Fruit fly (Drosophila melanogaster) whole organism, embryonic: ENCODE results near the gene CG34435.

Source experiments
- Aef1 ChIP-seq: fragments of 200-800 bp; sonication (Bioruptor generic); IDR thresholded peaks from 3 replicates; pipeline ENCODE4 v1.3.6; 2022; ENCODE audit warnings: missing biosample characterization, missing genetic modification characterization
- Atf6 ChIP-seq: fragments of 200-800 bp; sonication (Bioruptor generic); IDR thresholded peaks from 2 replicates; pipeline ENCODE4 v1.3.6; 2022; ENCODE audit warnings: missing biosample characterization, missing genetic modification characterization
- CG10147 ChIP-seq: fragments of 200-800 bp; sonication (Bioruptor generic); optimal IDR thresholded peaks from 2 replicates; lab custom pipeline; 2019; ENCODE audit warnings: missing biosample characterization, mild to moderate bottlenecking, missing genetic modification characterization, moderate library complexity
- CG1024 ChIP-seq: fragments of 200-800 bp; sonication (Bioruptor generic); IDR thresholded peaks from 2 replicates; pipeline ENCODE4 v1.3.6; 2022; ENCODE audit warnings: missing biosample characterization, missing genetic modification characterization
- CG12299 ChIP-seq: fragments of 200-800 bp; sonication (Bioruptor generic); optimal IDR thresholded peaks from 2 replicates; lab custom pipeline; 2018; ENCODE audit warnings: missing biosample characterization, mild to moderate bottlenecking, missing genetic modification characterization
- CG1233 ChIP-seq: fragments of 200-800 bp; sonication (Bioruptor generic); optimal IDR thresholded peaks from 4 replicates; lab custom pipeline; 2018; ENCODE audit warnings: missing biosample characterization, mild to moderate bottlenecking, missing genetic modification characterization
- CG13624 ChIP-seq: fragments of 200-800 bp; sonication (Bioruptor generic); optimal IDR thresholded peaks from 2 replicates; lab custom pipeline; 2016; ENCODE audit warnings: missing biosample characterization, missing genetic modification characterization
- CG13894 ChIP-seq: fragments of 200-800 bp; sonication (Bioruptor generic); optimal IDR thresholded peaks from 3 replicates; lab custom pipeline; 2018; ENCODE audit warnings: missing biosample characterization, mild to moderate bottlenecking, missing genetic modification characterization, moderate library complexity
- CG15696 ChIP-seq: fragments of 200-800 bp; sonication (Bioruptor generic); optimal IDR thresholded peaks from 2 replicates; lab custom pipeline; 2019; ENCODE audit warnings: missing biosample characterization, mild to moderate bottlenecking, missing genetic modification characterization, moderate library complexity
- CG1602 ChIP-seq: fragments of 200-800 bp; sonication (Bioruptor generic); optimal IDR thresholded peaks from 3 replicates; lab custom pipeline; 2016; ENCODE audit warnings: missing biosample characterization, missing genetic modification characterization
- CG16779 ChIP-seq: fragments of 200-800 bp; sonication (Bioruptor generic); IDR thresholded peaks from 2 replicates; pipeline ENCODE4 v1.3.6; 2022; ENCODE audit warnings: missing biosample characterization, missing genetic modification characterization
- CG18619 ChIP-seq: fragments of 200-800 bp; sonication (Bioruptor generic); optimal IDR thresholded peaks from 3 replicates; lab custom pipeline; 2017; ENCODE audit warnings: missing biosample characterization, mild to moderate bottlenecking, missing genetic modification characterization
- CG2712 ChIP-seq: fragments of 200-800 bp; optimal IDR thresholded peaks from 3 replicates; lab custom pipeline; 2019; ENCODE audit warnings: missing biosample characterization, mild to moderate bottlenecking, missing genetic modification characterization, moderate library complexity
- CG30403 ChIP-seq: fragments of 200-800 bp; sonication (Bioruptor generic); optimal IDR thresholded peaks from 3 replicates; lab custom pipeline; 2016; ENCODE audit warnings: missing biosample characterization, missing genetic modification characterization
- CG32532 ChIP-seq: fragments of 200-800 bp; sonication (Bioruptor generic); IDR thresholded peaks from 2 replicates; pipeline ENCODE4 v1.3.6; 2022; ENCODE audit warnings: missing biosample characterization, missing genetic modification characterization
- CG34422 ChIP-seq: fragments of 200-800 bp; sonication (Bioruptor generic); IDR thresholded peaks from 3 replicates; pipeline ENCODE4 v1.3.6; 2022; ENCODE audit warnings: missing biosample characterization, missing genetic modification characterization
- CG4404 ChIP-seq: fragments of 200-800 bp; sonication (Bioruptor generic); IDR thresholded peaks from 2 replicates; pipeline ENCODE4 v1.3.6; 2022; ENCODE audit warnings: missing biosample characterization, missing genetic modification characterization
- CG4707 ChIP-seq: fragments of 200-800 bp; sonication (Bioruptor generic); optimal IDR thresholded peaks from 2 replicates; lab custom pipeline; 2018; ENCODE audit warnings: missing biosample characterization, mild to moderate bottlenecking, missing genetic modification characterization, moderate library complexity
- CG6254 ChIP-seq: fragments of 200-800 bp; sonication (Bioruptor generic); optimal IDR thresholded peaks from 3 replicates; lab custom pipeline; 2017; ENCODE audit warnings: mild to moderate bottlenecking, missing biosample characterization, missing genetic modification reagents, missing genetic modification characterization
- CG6272 ChIP-seq: fragments of 200-800 bp; sonication (Bioruptor generic); IDR thresholded peaks from 2 replicates; pipeline ENCODE4 v1.3.6; 2022; ENCODE audit warnings: missing biosample characterization, missing genetic modification characterization
- CG6689 ChIP-seq: fragments of 200-800 bp; sonication (Bioruptor generic); IDR thresholded peaks from 2 replicates; pipeline ENCODE4 v1.3.6; 2022; ENCODE audit warnings: missing biosample characterization, missing genetic modification characterization
- CG8089 ChIP-seq: fragments of 200-800 bp; sonication (Bioruptor generic); optimal IDR thresholded peaks from 3 replicates; lab custom pipeline; 2016; ENCODE audit warnings: missing biosample characterization, missing genetic modification characterization
- CG9932 ChIP-seq: fragments of 200-800 bp; sonication (Bioruptor generic); IDR thresholded peaks from 2 replicates; pipeline ENCODE4 v1.3.6; 2022; ENCODE audit warnings: missing biosample characterization, missing genetic modification characterization
- D19A ChIP-seq: fragments of 200-800 bp; optimal IDR thresholded peaks from 3 replicates; lab custom pipeline; 2019; ENCODE audit warnings: missing biosample characterization, mild to moderate bottlenecking, missing genetic modification characterization, moderate library complexity
- D19B ChIP-seq: fragments of 200-800 bp; sonication (Bioruptor generic); optimal IDR thresholded peaks from 2 replicates; lab custom pipeline; 2017; ENCODE audit warnings: missing biosample characterization, mild to moderate bottlenecking, missing genetic modification characterization
- Dbx ChIP-seq: fragments of 200-800 bp; sonication (Bioruptor generic); IDR thresholded peaks from 3 replicates; pipeline ENCODE4 v1.3.6; 2022; ENCODE audit warnings: missing biosample characterization, missing genetic modification characterization
- Dip2 ChIP-seq: fragments of 200-800 bp; sonication (Bioruptor generic); IDR thresholded peaks from 2 replicates; pipeline ENCODE4 v1.3.6; 2022; ENCODE audit warnings: missing biosample characterization, missing genetic modification characterization
- Doc3 ChIP-seq: fragments of 200-800 bp; sonication (Bioruptor generic); IDR thresholded peaks from 3 replicates; pipeline ENCODE4 v1.3.6; 2022; ENCODE audit warnings: missing biosample characterization, missing genetic modification characterization; ENCODE audit not compliant: partially characterized antibody
- Elba2 ChIP-seq: fragments of 200-800 bp; sonication (Bioruptor generic); optimal IDR thresholded peaks from 3 replicates; lab custom pipeline; 2016; ENCODE audit warnings: missing biosample characterization, missing genetic modification characterization
- HLH54F ChIP-seq: fragments of 200-800 bp; sonication (Bioruptor generic); optimal IDR thresholded peaks from 3 replicates; lab custom pipeline; 2016; ENCODE audit warnings: missing biosample characterization, missing genetic modification characterization
- Max ChIP-seq: fragments of 200-800 bp; sonication (Bioruptor generic); optimal IDR thresholded peaks from 2 replicates; lab custom pipeline; 2016; ENCODE audit warnings: missing biosample characterization, mild to moderate bottlenecking, missing genetic modification characterization
- NFAT ChIP-seq: fragments of 200-800 bp; sonication (Bioruptor generic); IDR thresholded peaks from 2 replicates; pipeline ENCODE4 v1.3.6; 2022; ENCODE audit warnings: missing biosample characterization, missing genetic modification characterization
- NK7.1 ChIP-seq: fragments of 200-800 bp; sonication (Bioruptor generic); optimal IDR thresholded peaks from 3 replicates; lab custom pipeline; 2016; ENCODE audit warnings: missing biosample characterization, missing genetic modification characterization
- PHDP ChIP-seq: fragments of 200-800 bp; sonication (Bioruptor generic); optimal IDR thresholded peaks from 3 replicates; lab custom pipeline; 2018; ENCODE audit warnings: missing biosample characterization, mild to moderate bottlenecking, missing genetic modification characterization, moderate library complexity
- abd-A ChIP-seq: fragments of 200-800 bp; sonication (Bioruptor generic); optimal IDR thresholded peaks from 3 replicates; lab custom pipeline; 2019; ENCODE audit warnings: missing biosample characterization, mild to moderate bottlenecking, missing genetic modification characterization, moderate library complexity
- ato ChIP-seq: fragments of 200-800 bp; sonication (Bioruptor generic); IDR thresholded peaks from 2 replicates; pipeline ENCODE4 v1.3.6; 2022; ENCODE audit warnings: missing biosample characterization, missing genetic modification characterization; ENCODE audit not compliant: partially characterized antibody
- cwo ChIP-seq: fragments of 200-800 bp; sonication (Bioruptor generic); optimal IDR thresholded peaks from 3 replicates; lab custom pipeline; 2017; ENCODE audit warnings: missing biosample characterization, missing genetic modification characterization, mild to moderate bottlenecking, moderate library complexity, missing genetic modification reagents
- da ChIP-seq: fragments of 200-800 bp; sonication (Bioruptor generic); optimal IDR thresholded peaks from 2 replicates; lab custom pipeline; 2016; ENCODE audit warnings: missing biosample characterization, missing genetic modification characterization
- dmrt11E ChIP-seq: fragments of 200-800 bp; sonication (Bioruptor generic); optimal IDR thresholded peaks from 3 replicates; lab custom pipeline; 2018; ENCODE audit warnings: missing biosample characterization, mild to moderate bottlenecking, missing genetic modification characterization, moderate library complexity
- gcm ChIP-seq: fragments of 200-800 bp; sonication (Bioruptor generic); optimal IDR thresholded peaks from 2 replicates; lab custom pipeline; 2019; ENCODE audit warnings: missing biosample characterization, mild to moderate bottlenecking, missing genetic modification characterization, moderate library complexity
- gt ChIP-seq: fragments of 200-800 bp; sonication (Bioruptor generic); IDR thresholded peaks from 2 replicates; pipeline ENCODE4 v1.3.6; 2022; ENCODE audit warnings: missing biosample characterization, missing genetic modification characterization
- ham ChIP-seq: fragments of 200-800 bp; sonication (Bioruptor generic); IDR thresholded peaks from 2 replicates; pipeline ENCODE4 v1.3.6; 2022; ENCODE audit warnings: missing biosample characterization, missing genetic modification characterization
- hkb ChIP-seq, 2 experiments: fragments of 200-800 bp in 1 of 2; fragments of >200 bp in 1 of 2; sonication (Bioruptor generic) in 1 of 2; IDR thresholded peaks in 1 of 2; optimal IDR thresholded peaks in 1 of 2; 2 replicates each; pipeline versions ENCODE4 v1.3.6 to Lab custom; 2017 to 2022; ENCODE audit warnings: missing biosample characterization in 1 of 2, missing genetic modification characterization in 1 of 2
- klu ChIP-seq: fragments of 200-800 bp; sonication (Bioruptor generic); IDR thresholded peaks from 2 replicates; pipeline ENCODE4 v1.3.6; 2022; ENCODE audit warnings: missing biosample characterization, missing genetic modification characterization
- knrl ChIP-seq: fragments of 200-800 bp; sonication (Bioruptor generic); IDR thresholded peaks from 3 replicates; pipeline ENCODE4 v1.3.6; 2022; ENCODE audit warnings: missing biosample characterization, missing genetic modification characterization; ENCODE audit not compliant: partially characterized antibody
- lab ChIP-seq: fragments of 200-800 bp; sonication (Bioruptor generic); optimal IDR thresholded peaks from 3 replicates; lab custom pipeline; 2017; ENCODE audit warnings: missing biosample characterization, missing genetic modification characterization, mild to moderate bottlenecking, moderate library complexity, missing genetic modification reagents
- pnt ChIP-seq: fragments of 200-800 bp; sonication (Bioruptor generic); optimal IDR thresholded peaks from 3 replicates; lab custom pipeline; 2016; ENCODE audit warnings: missing biosample characterization, missing genetic modification characterization
- ranshi ChIP-seq: fragments of 200-800 bp; sonication (Bioruptor generic); IDR thresholded peaks from 2 replicates; pipeline ENCODE4 v1.3.6; 2022; ENCODE audit warnings: missing biosample characterization, missing genetic modification characterization
- sens ChIP-seq: fragments of 200-800 bp; sonication (Bioruptor generic); peaks from one replicate; lab custom pipeline; 2016; ENCODE audit warnings: missing biosample characterization, missing genetic modification characterization
- toy ChIP-seq: fragments of 200-800 bp; sonication (Bioruptor generic); IDR thresholded peaks from 2 replicates; pipeline ENCODE4 v1.3.6; 2022; ENCODE audit warnings: missing biosample characterization, missing genetic modification characterization
- zfh1 ChIP-seq: fragments of 200-800 bp; sonication (Bioruptor generic); IDR thresholded peaks from 3 replicates; pipeline ENCODE4 v1.3.6; 2022; ENCODE audit warnings: missing biosample characterization, missing genetic modification characterization

CG34435 gene

dm6 chrX:5638588-5638987 is 24.3 kb upstream of the CG34435 start (continued):
- TF ChIP-seq CG8089 (peak; percentile 15), Dip2 (GFP tag; lab: Robert Waterston, UW) (no peak), toy (GFP tag; lab: Robert Waterston, UW) (no peak), CG1024 (GFP tag; lab: Robert Waterston, UW) (peak; percentile 50; the same call in 1 of the 2 replicates), CG4404 (GFP tag; lab: Robert Waterston, UW) (peak; percentile 35; the same call in 1 of the 2 replicates), HLH54F (GFP tag; lab: Kevin White, UChicago) (peak; percentile 23), CG30403 (GFP tag; lab: Kevin White, UChicago) (peak; percentile 28), CG9932 (GFP tag; lab: Robert Waterston, UW) (peak; percentile 63), CG16779 (GFP tag; lab: Robert Waterston, UW) (no peak), CG6254 (GFP tag; lab: Kevin White, UChicago) (no peak), CG34422 (GFP tag; lab: Robert Waterston, UW) (peak; percentile 60), Max (peak; percentile 33), CG13894 (tag; lab: Kevin White, UChicago) (peak; percentile 81), pnt (peak; percentile 41), hkb (optimal IDR thresholded peaks at IDR 0.05; lab: Kevin White, UChicago) (no peak), hkb (GFP tag; IDR thresholded peaks at IDR 0.05; lab: Robert Waterston, UW) (peak; percentile 69), Atf6 (peak; percentile 75), CG15696 (tag; lab: Kevin White, UChicago) (no peak), CG2712 (peak; percentile 51), zfh1 (peak; percentile 65), knrl (GFP tag; lab: Robert Waterston, UW) (no peak), gt (GFP tag; lab: Robert Waterston, UW) (no peak), CG1233 (GFP tag; lab: Kevin White, UChicago) (no peak), dmrt11E (tag; lab: Kevin White, UChicago) (peak; percentile 53), ranshi (GFP tag; lab: Robert Waterston, UW) (peak; percentile 56), gcm (GFP tag; lab: Kevin White, UChicago) (no peak), sens (peak; percentile 47), ham (0 out of 2 replicates have a peak, but pooled peaks have one; percentile 14), D19A (tag; lab: Kevin White, UChicago) (peak; percentile 9), CG4707 (GFP tag; lab: Kevin White, UChicago) (peak; percentile 95), Doc3 (GFP tag; lab: Robert Waterston, UW) (no peak), CG32532 (GFP tag; lab: Robert Waterston, UW) (peak; percentile 75), CG18619 (GFP tag; lab: Kevin White, UChicago) (peak; percentile 32), klu (GFP tag; lab: Robert Waterston, UW) (0 out of 2 replicates have a peak, but pooled peaks have one; percentile 27), ato (no peak), Dbx (GFP tag; lab: Robert Waterston, UW) (peak; percentile 80), NFAT (GFP tag; lab: Robert Waterston, UW) (0 out of 2 replicates have a peak, but pooled peaks have one; percentile 19), Aef1 (GFP tag; lab: Robert Waterston, UW) (peak; percentile 49; the same call in 1 of the 3 replicates), CG6272 (GFP tag; lab: Robert Waterston, UW) (0 out of 2 replicates have a peak, but pooled peaks have one; percentile 23), lab (GFP tag; lab: Kevin White, UChicago) (peak; percentile 85), da (GFP tag; lab: Kevin White, UChicago) (peak; percentile 3), D19B (GFP tag; lab: Kevin White, UChicago) (no peak), Elba2 (no peak), CG6689 (GFP tag; lab: Robert Waterston, UW) (peak; percentile 52), CG12299 (no peak), NK7.1 (GFP tag; lab: Kevin White, UChicago) (no peak), CG10147 (GFP tag; lab: Kevin White, UChicago) (peak; percentile 28), PHDP (tag; lab: Kevin White, UChicago) (peak; percentile 56), abd-A (tag; lab: Kevin White, UChicago) (peak; percentile 49), CG13624 (GFP tag; lab: Kevin White, UChicago) (no peak), cwo (GFP tag; lab: Kevin White, UChicago) (peak; percentile 34), CG1602 (peak; percentile 30)
